Worm (Caenorhabditis elegans) whole organism, young adult: ENCODE data around the gene ddn-3.
A peak's percentile ranks its signal among the peaks of the same experiment; 100 is the strongest.

Experiments used
- B0019.2 ChIP-seq: fragments of 200-800 bp; sonication (Bioruptor generic); conservative IDR thresholded peaks from 2 replicates; pipeline ENCODE4 v1.3.6; 2022; ENCODE audit warnings: missing genetic modification reagents, missing genetic modification characterization, missing compliant biosample characterization
- C17E4.6 ChIP-seq: fragments of 200-800 bp; sonication (Bioruptor generic); IDR thresholded peaks from 2 replicates; pipeline ENCODE4 v1.3.6; 2022; ENCODE audit warnings: missing genetic modification reagents, missing genetic modification characterization, missing compliant biosample characterization
- D2030.7 ChIP-seq: fragments of 200-800 bp; sonication (Bioruptor generic); IDR thresholded peaks from 2 replicates; pipeline ENCODE4 v1.3.6; 2022; ENCODE audit warnings: missing genetic modification reagents, missing genetic modification characterization, missing compliant biosample characterization
- F23B12.7 ChIP-seq: sonication (generic microtip); optimal IDR thresholded peaks from 2 replicates; lab custom pipeline; 2017; ENCODE audit warnings: missing genetic modification characterization, mild to moderate bottlenecking, missing compliant biosample characterization, antibody characterized with exemption, moderate library complexity; ENCODE audit not compliant: insufficient read depth
- F49E8.2 ChIP-seq: sonication (generic microtip); optimal IDR thresholded peaks from 3 replicates; lab custom pipeline; 2017; ENCODE audit warnings: missing genetic modification characterization, mild to moderate bottlenecking, missing compliant biosample characterization, antibody characterized with exemption, moderate library complexity; ENCODE audit not compliant: insufficient read depth
- K11D2.4 ChIP-seq: fragments of 200-800 bp; sonication (Bioruptor generic); IDR thresholded peaks from 2 replicates; pipeline ENCODE4 v1.3.6; 2022; ENCODE audit warnings: missing genetic modification reagents, missing genetic modification characterization, missing compliant biosample characterization
- Y95B8A.8 ChIP-seq: fragments of 200-800 bp; sonication (Bioruptor generic); IDR thresholded peaks from 2 replicates; pipeline ENCODE4 v1.3.6; 2022; ENCODE audit warnings: missing genetic modification reagents, missing genetic modification characterization, missing compliant biosample characterization
- aptf-2 ChIP-seq: fragments of 200-800 bp; sonication (Bioruptor generic); conservative IDR thresholded peaks from 2 replicates; pipeline ENCODE4 v1.3.6; 2022; ENCODE audit warnings: missing genetic modification reagents, missing genetic modification characterization, missing compliant biosample characterization
- bed-1 ChIP-seq: fragments of 200-800 bp; sonication (Bioruptor generic); IDR thresholded peaks from 2 replicates; pipeline ENCODE4 v1.3.6; 2022; ENCODE audit warnings: missing genetic modification reagents, missing genetic modification characterization, missing compliant biosample characterization
- ceh-100 ChIP-seq: fragments of 200-800 bp; sonication (Bioruptor generic); IDR thresholded peaks from 2 replicates; pipeline ENCODE4 v1.3.6; 2022; ENCODE audit warnings: missing genetic modification reagents, missing genetic modification characterization, missing compliant biosample characterization
- ceh-58 ChIP-seq: fragments of 200-800 bp; sonication (Bioruptor generic); IDR thresholded peaks from 2 replicates; pipeline ENCODE4 v1.3.6; 2022; ENCODE audit warnings: missing genetic modification characterization, missing compliant biosample characterization
- dox-1 ChIP-seq: fragments of 200-800 bp; sonication (Bioruptor generic); IDR thresholded peaks from 2 replicates; pipeline ENCODE4 v1.3.6; 2022; ENCODE audit warnings: missing genetic modification reagents, missing genetic modification characterization, missing compliant biosample characterization
- egrh-3 ChIP-seq: fragments of 200-800 bp; sonication (Bioruptor generic); IDR thresholded peaks from 2 replicates; pipeline ENCODE4 v1.3.6; 2022; ENCODE audit warnings: missing genetic modification reagents, missing genetic modification characterization, missing compliant biosample characterization
- him-1 ChIP-seq: sonication (generic microtip); optimal IDR thresholded peaks from 2 replicates; lab custom pipeline; 2016; ENCODE audit warnings: missing genotype, missing genetic modification reagents, missing genetic modification characterization, missing compliant biosample characterization
- hlh-12 ChIP-seq: sonication (generic microtip); optimal IDR thresholded peaks from 2 replicates; lab custom pipeline; 2016; ENCODE audit warnings: missing genetic modification characterization, missing compliant biosample characterization
- hmg-1.2 ChIP-seq: fragments of 200-800 bp; sonication (Bioruptor generic); IDR thresholded peaks from 2 replicates; pipeline ENCODE4 v1.3.6; 2022; ENCODE audit warnings: missing genetic modification reagents, missing genetic modification characterization, missing compliant biosample characterization
- let-526 ChIP-seq: fragments of 200-800 bp; sonication (Bioruptor generic); IDR thresholded peaks from 2 replicates; pipeline ENCODE4 v1.3.6; 2022; ENCODE audit warnings: missing genetic modification reagents, missing genetic modification characterization, missing compliant biosample characterization
- let-607 ChIP-seq, 2 experiments: fragments of 200-800 bp in 1 of 2; sonication (Bioruptor generic) in 1 of 2; sonication (generic microtip) in 1 of 2; optimal IDR thresholded peaks; 2 replicates each; lab custom pipeline; 2016 to 2018; ENCODE audit warnings: mild to moderate bottlenecking in 2 of 2, missing compliant biosample characterization in 2 of 2, missing genetic modification characterization in 2 of 2, moderate library complexity in 2 of 2, missing genotype in 1 of 2
- mcd-1 ChIP-seq: fragments of 200-800 bp; sonication (Bioruptor generic); IDR thresholded peaks from 2 replicates; pipeline ENCODE4 v1.3.6; 2022; ENCODE audit warnings: missing genetic modification reagents, missing genetic modification characterization, missing compliant biosample characterization
- nfya-1 ChIP-seq: sonication (generic microtip); optimal IDR thresholded peaks from 2 replicates; lab custom pipeline; 2017; ENCODE audit warnings: antibody characterized with exemption, missing compliant biosample characterization, missing genetic modification characterization, borderline replicate concordance; ENCODE audit not compliant: insufficient read depth
- nfyb-1 ChIP-seq: fragments of 200-800 bp; sonication (Bioruptor generic); IDR thresholded peaks from 2 replicates; pipeline ENCODE4 v1.3.6; 2022; ENCODE audit warnings: missing genetic modification reagents, missing genetic modification characterization, missing compliant biosample characterization
- nhr-90 ChIP-seq: sonication (generic microtip); optimal IDR thresholded peaks from 2 replicates; lab custom pipeline; 2016; ENCODE audit warnings: missing genotype, mild to moderate bottlenecking, missing genetic modification characterization, missing compliant biosample characterization
- rec-8 ChIP-seq, 2 experiments: sonication (generic microtip); optimal IDR thresholded peaks; 2 replicates each; lab custom pipeline; 2016; ENCODE audit warnings: mild to moderate bottlenecking in 2 of 2, missing genetic modification characterization in 2 of 2, missing genetic modification reagents in 2 of 2, missing genotype in 2 of 2, missing biosample characterization in 1 of 2, missing compliant biosample characterization in 1 of 2, moderate library complexity in 1 of 2
- snpc-1.1 ChIP-seq: sonication (generic microtip); optimal IDR thresholded peaks from 2 replicates; lab custom pipeline; 2017; ENCODE audit warnings: missing genetic modification characterization, mild to moderate bottlenecking, missing compliant biosample characterization, antibody characterized with exemption, moderate library complexity, missing genotype, missing genetic modification reagents; ENCODE audit not compliant: insufficient read depth
- xnd-1 ChIP-seq: sonication (generic microtip); optimal IDR thresholded peaks from 2 replicates; lab custom pipeline; 2016; ENCODE audit warnings: missing genotype, missing genetic modification reagents, missing genetic modification characterization, missing compliant biosample characterization
- ztf-26 ChIP-seq: sonication (generic microtip); optimal IDR thresholded peaks from 2 replicates; lab custom pipeline; 2017; ENCODE audit warnings: missing genetic modification characterization, missing compliant biosample characterization
- ztf-28 ChIP-seq: fragments of 200-800 bp; sonication (Bioruptor generic); IDR thresholded peaks from 2 replicates; pipeline ENCODE4 v1.3.6; 2022; ENCODE audit warnings: missing genetic modification reagents, missing genetic modification characterization, missing compliant biosample characterization

The ddn-3 gene

ce11 chrV:14267326-14267942 lies 43.6 kb downstream of the ddn-3 start (continued):
- TF ChIP-seq ceh-100 (GFP tag; lab: Robert Waterston, UW), result peak; percentile 47; the same call in 1 of the 2 replicates
- TF ChIP-seq Y95B8A.8, result no peak
- peak; percentile 90 for TF ChIP-seq him-1 (tag; lab: Kevin White, UChicago)
- no peak for TF ChIP-seq ztf-26 (tag; lab: Kevin White, UChicago)
- no peak for TF ChIP-seq mcd-1
- TF ChIP-seq ceh-58, result no peak
- TF ChIP-seq D2030.7 (GFP tag; lab: Robert Waterston, UW), result peak; percentile 81
- 0 out of 2 replicates have a peak, but pooled peaks have one; percentile 31 for TF ChIP-seq aptf-2 (GFP tag; lab: Robert Waterston, UW)
- TF ChIP-seq F23B12.7, result no peak
- TF ChIP-seq F49E8.2, result peak; percentile 23
- TF ChIP-seq nfya-1, result no peak
- TF ChIP-seq rec-8 (tag; optimal IDR thresholded peaks at IDR 0.05; lab: Kevin White, UChicago), result no peak
- TF ChIP-seq B0019.2 (GFP tag; lab: Robert Waterston, UW), result no peak
- TF ChIP-seq let-607 (tag; optimal IDR thresholded peaks at IDR 0.05; lab: Kevin White, UChicago), result no peak
- no peak for TF ChIP-seq C17E4.6
- no peak for TF ChIP-seq hlh-12 (tag; lab: Kevin White, UChicago)
- TF ChIP-seq xnd-1 (tag; lab: Kevin White, UChicago), result peak; percentile 11
- TF ChIP-seq hmg-1.2 (GFP tag; lab: Robert Waterston, UW), result peak; percentile 59; the same call in 1 of the 2 replicates
- TF ChIP-seq, all 124 proteins: peak for 25

ce11 chrV:14260831-14261230 lies 50.2 kb downstream of the ddn-3 start, which contains the start of gene F40G12.2:
Gene F40G12.2, minus strand, starts transcription at chrV:14260931.
- TF ChIP-seq snpc-1.1 (no peak), nhr-90 (tag; lab: Kevin White, UChicago) (no peak), rec-8 (tag; optimal IDR thresholded peaks at IDR 0.05; lab: Kevin White, UChicago) (no peak), hmg-1.2 (GFP tag; lab: Robert Waterston, UW) (no peak), egrh-3 (GFP tag; lab: Robert Waterston, UW) (no peak), bed-1 (GFP tag; lab: Robert Waterston, UW) (no peak), dox-1 (GFP tag; lab: Robert Waterston, UW) (no peak), K11D2.4 (no peak), let-526 (GFP tag; lab: Robert Waterston, UW) (no peak), nfya-1 (no peak), ztf-28 (GFP tag; lab: Robert Waterston, UW) (no peak), nfyb-1 (GFP tag; lab: Robert Waterston, UW) (no peak)
- TF ChIP-seq, all 124 proteins: peak for 0
